Fruit fly (Drosophila melanogaster) ovary, adult (tissue): ENCODE measurements around the gene CG9662.
"Not testable (repeated sequence)": the region's sequence is repeated elsewhere in the genome, so short reads cannot be mapped to it uniquely, and the experiment has no call there.

ENCODE experiments used
- CG17801 ChIP-seq: fragments of 200-800 bp; optimal IDR thresholded peaks from 2 replicates; lab custom pipeline; 2019; ENCODE audit warnings: missing biosample characterization, mild to moderate bottlenecking, missing genetic modification characterization, moderate library complexity; ENCODE audit not compliant: partially characterized antibody

The CG9662 gene

dm6 chr2L:3376684-3377086 is at the start of gene CG9662, which contains the start of gene Ptpa:
CG9662 (minus strand) TSS chr2L:3376737.
Ptpa (plus strand) TSS chr2L:3377002.
- TF ChIP-seq CG17801 (GFP tag; lab: Kevin White, UChicago) = no peak

DNA sequence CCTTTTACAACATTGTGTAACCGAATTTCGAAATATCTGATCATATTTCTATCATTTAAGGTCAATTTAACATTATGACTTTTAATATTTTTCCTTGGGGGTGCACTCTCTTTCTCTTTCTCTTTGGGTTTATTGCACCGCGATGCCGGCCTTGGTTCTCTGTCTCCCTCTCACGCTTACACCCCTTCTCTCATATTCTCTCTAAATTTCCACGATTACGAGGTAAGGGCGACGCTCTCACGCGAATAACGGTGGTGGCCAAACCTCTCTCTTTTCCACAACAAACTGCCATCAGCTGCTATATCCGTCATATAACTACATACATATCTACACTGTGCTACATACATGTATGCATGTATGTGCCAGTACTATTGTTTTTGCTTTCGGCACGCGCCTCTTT is 49.4 kb upstream of the CG9662 start:
- no peak for TF ChIP-seq CG17801 (GFP tag; lab: Kevin White, UChicago)

DNA sequence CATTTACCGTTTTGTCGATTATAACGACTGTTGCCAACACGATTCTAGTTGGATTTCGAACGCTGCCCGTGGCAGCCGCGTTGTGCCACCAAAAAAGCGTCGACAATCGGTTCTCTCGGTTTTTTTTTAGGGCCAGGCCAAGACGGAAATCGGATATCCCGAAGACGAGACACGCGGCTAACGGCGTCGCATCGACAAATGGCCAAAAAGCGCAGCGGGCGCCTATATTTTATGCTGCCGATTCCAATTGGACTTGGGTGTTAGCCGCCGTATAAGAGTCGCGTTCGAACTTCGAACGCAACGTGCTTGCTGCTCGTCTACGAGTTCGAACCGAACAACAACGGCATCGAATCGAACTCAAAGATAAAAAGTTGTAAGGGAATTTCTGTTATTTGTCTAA is 46.2 kb upstream of the CG9662 start:
- no peak for TF ChIP-seq CG17801 (GFP tag; lab: Kevin White, UChicago)

dm6 chr2L:3417613-3418012 is 41.1 kb upstream of the CG9662 start:
- no peak for TF ChIP-seq CG17801 (GFP tag; lab: Kevin White, UChicago)

DNA sequence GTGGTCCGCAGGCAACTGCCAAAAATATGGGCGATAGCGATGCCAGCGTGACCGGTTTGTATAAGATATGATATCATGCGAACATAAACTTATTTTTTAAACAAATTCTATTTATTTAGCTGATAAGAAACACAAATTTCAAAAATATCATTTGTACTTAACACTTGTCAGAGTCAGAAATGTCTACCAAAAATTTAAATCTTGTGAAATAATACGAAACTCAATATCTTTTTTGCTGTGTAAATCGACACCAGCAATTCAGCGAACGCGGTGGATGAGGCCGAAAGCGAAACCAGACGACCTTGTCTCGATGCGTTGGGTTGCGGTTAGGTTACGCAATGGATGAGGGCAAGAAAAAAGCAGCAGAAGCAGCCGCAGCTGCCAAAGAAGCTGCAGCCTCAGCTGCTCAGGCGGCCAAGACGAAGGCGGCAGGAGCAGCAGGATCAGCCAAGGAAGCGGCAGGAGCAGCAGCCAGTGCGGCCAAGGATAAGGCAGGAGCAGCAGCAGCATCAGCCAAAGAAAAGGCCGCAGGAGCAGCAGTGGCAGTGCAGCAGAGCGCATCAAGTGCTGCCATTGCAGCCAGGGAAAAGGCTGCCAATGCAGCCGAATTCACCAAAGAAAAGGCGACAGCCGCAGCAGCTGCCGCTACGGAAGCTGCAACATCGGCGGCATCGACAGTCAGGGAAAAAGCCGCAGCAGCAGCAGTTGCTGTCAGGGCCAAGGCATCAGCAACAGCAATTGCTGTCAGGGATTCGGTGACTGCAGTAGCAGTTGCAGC is 40.2 kb upstream of the CG9662 start, which contains the start of gene CG31952:
CG31952 (plus strand) TSS at position 167 of the 778 bp plus-strand sequence.
- TF ChIP-seq CG17801 (GFP tag; lab: Kevin White, UChicago) = no peak

- TF ChIP-seq CG17801 (GFP tag; lab: Kevin White, UChicago) = no peak
Measured at dm6 chr2L:3410260-3410659, 33.7 kb upstream of the CG9662 start, which contains the start of gene CG8840. CG8840 (plus strand) TSS chr2L:3410560.

- no peak for TF ChIP-seq CG17801 (GFP tag; lab: Kevin White, UChicago)
Measured at dm6 chr2L:3407722-3408121, 31.2 kb upstream of the CG9662 start.

DNA sequence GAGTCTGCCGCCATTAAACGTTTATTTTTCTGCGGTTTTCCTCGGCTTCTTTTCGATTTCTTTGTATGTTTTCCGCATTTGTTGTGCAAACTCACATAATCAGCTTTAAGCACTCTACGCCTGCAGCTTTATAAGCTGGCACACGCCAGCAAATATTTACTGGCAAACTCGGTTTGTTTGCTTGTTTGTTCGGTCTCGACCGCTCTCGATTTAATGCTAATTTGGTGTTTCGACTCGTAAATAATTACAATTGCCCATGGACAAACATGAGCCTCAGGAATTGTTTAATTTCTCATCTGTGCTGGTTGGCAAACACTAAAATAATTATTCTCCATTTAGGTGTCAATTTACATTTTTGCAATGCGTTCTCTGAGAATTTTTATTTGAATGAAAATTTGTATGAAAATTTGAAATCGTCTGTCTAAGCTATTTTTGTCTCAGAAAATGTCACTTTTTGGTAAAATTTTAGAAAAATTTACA is 21.1 kb upstream of the CG9662 start, which contains the start of gene CG34175:
CG34175 (plus strand) TSS at position 430 of the 480 bp plus-strand sequence.
- TF ChIP-seq CG17801 (GFP tag; lab: Kevin White, UChicago) = no peak

- not testable (repeated sequence) for TF ChIP-seq CG17801 (GFP tag; lab: Kevin White, UChicago)
Measured at dm6 chr2L:3388396-3388795, 11.9 kb upstream of the CG9662 start, which contains the start of gene CG42460. CG42460 (minus strand) TSS chr2L:3388496.

DNA sequence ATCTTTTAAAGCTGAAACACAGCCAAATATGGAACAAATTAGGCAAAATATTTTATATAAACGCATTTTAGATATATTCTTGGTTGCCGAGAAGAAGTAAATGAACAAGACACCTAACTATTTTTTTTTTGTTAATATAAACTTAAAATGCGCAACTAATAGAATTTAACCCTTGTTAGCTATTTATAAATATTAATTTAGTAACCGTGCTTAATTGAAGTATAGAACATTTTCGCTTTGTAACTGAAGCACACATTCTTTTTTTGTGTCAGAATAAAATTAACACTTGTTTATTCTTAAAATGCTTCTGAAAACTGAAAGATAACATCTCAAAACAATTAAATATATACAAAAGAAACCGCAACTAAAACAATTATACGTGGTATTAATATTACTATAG is 11.1 kb upstream of the CG9662 start, which contains the start of gene Sfp23F:
Sfp23F (minus strand) TSS at position 101 of the 400 bp plus-strand sequence.
- no peak for TF ChIP-seq CG17801 (GFP tag; lab: Kevin White, UChicago)

DNA sequence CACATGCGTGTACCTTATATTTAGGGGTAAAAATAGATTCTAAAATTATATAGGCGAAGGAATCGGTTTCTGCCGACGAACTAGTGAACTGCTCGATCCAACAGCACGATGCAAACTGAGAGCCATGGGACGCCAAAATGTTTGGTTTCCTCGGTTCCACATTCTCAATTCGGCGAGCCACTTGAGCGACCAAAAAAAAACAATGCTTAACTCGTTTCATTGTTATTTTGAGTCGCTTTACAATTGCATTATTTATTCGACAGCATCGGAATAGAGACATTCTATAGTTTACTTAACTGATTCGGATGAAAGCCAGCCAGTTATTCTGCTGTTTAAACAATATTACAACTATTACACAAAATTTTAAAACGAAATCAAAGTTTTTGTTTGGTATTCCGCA is 926 bp downstream of the CG9662 start, which contains the start of gene CG15412:
CG15412 (minus strand) TSS at position 101 of the 400 bp plus-strand sequence.
- TF ChIP-seq CG17801 (GFP tag; lab: Kevin White, UChicago) = no peak

DNA sequence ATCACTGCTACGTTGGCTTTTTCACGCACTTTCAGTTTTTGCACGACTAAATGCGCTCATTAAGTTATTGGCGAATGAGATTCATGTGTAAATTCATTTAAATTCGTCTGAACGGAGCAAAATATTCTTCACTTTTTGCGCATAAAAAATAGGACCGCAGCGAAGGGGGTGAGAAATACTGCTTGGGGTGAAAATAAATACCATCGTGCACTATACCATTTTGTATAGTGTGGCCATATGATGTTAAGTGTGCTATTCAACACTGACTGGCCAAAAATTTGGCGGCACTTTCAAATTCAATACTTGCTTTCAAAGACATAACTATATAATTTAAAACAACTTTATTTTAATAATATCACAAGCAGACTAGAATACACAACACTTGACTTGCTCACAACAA is 3.3 kb downstream of the CG9662 start, which contains the start of gene GramD1B:
GramD1B (minus strand) TSS at position 131 of the 400 bp plus-strand sequence.
- peak; percentile 43 for TF ChIP-seq CG17801 (GFP tag; lab: Kevin White, UChicago)

DNA sequence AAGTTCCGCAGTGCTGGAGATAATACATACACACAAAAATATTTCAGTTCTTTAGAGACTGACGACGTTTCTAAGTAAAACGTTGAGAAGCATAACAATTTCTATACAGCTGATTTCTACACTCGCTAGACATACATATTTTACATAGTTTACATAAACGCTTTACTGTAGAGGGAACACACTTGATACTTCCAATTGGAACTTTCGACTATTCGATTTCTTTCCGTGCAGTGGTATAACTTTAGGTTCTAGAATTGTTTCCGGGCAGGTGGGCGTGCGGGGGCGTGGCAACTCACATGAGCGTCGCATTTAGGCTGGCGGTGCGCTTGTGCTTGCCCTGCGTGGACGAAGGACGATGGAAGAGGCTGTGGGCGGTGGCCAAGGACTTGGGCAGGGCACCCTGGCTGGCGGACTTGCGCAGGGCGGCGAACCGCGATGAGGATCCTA is 4.0 kb downstream of the CG9662 start:
- TF ChIP-seq CG17801 (GFP tag; lab: Kevin White, UChicago) = peak; percentile 26

DNA sequence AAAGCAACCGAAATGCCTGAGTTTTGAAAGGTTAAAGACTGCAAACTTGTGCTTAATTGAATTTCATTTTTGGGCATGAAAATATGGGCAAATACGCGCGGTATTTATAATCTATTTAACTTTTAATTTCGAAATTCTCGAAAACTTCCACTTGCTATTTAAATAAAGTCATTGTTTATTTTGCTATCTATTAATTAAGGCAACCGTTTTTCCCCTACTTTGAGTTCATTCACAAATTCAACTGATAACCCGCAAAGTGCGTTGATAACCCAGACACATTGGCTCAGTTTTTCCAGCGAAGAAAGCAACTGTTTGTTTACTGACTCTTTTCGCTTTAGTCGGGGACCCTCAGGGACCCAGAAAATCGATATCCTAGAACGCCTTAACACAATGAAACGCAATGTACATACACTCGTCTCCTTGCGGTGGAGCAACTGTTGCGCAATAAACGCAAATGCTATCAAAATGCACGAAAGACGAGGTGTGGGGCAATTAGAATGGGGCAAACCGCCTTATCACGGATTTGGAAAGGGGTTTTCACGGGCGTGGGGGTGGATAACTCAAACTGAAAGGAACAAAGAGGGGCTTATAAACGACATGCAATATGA is 4.7 kb downstream of the CG9662 start:
- TF ChIP-seq CG17801 (GFP tag; lab: Kevin White, UChicago) = no peak

DNA sequence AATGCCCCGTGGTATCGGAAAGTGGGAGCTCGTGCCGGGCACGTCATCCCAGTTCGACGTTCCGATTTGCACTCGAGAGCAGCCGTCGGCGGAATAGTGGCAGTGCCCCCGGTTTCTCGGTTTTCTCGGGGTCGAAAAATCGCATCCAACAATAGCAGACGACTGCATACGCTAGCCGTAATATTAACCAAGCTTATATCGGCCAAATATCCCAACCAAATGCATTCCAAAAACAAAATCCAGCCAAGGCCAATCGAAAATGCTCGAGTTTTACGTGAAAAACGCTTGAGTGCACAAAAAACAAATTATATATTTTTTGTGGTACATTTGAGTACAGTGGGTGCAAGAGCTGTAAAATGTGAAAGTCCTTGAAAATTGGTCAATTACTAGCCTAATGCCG is 5.2 kb downstream of the CG9662 start:
- TF ChIP-seq CG17801 (GFP tag; lab: Kevin White, UChicago) = no peak
